Worm (Caenorhabditis elegans) whole organism, L1 larva: ENCODE measurements around the gene F17H10.1.

ENCODE experiments used
- C16A3.4 ChIP-seq: fragments of 150-350 bp; optimal IDR thresholded peaks from 2 replicates; lab custom pipeline; 2014; ENCODE audit warnings: missing biosample characterization, missing genetic modification characterization
- C34B4.2 ChIP-seq: sonication (generic microtip); optimal IDR thresholded peaks from 2 replicates; lab custom pipeline; 2017; ENCODE audit warnings: mild to moderate bottlenecking, missing genetic modification characterization, missing compliant biosample characterization
- F16B12.6 ChIP-seq: fragments of 150-350 bp; optimal IDR thresholded peaks from 2 replicates; lab custom pipeline; 2014; ENCODE audit warnings: missing biosample characterization, missing genetic modification characterization
- ama-1 ChIP-seq: fragments of 150-350 bp; optimal IDR thresholded peaks from 2 replicates; lab custom pipeline; 2014
- blmp-1 ChIP-seq: fragments of 150-350 bp; optimal IDR thresholded peaks from 2 replicates; lab custom pipeline; 2014; ENCODE audit warnings: missing biosample characterization, missing genetic modification characterization
- ceh-63 ChIP-seq: fragments of 200-800 bp; sonication (Bioruptor generic); optimal IDR thresholded peaks from 2 replicates; lab custom pipeline; 2018; ENCODE audit warnings: mild to moderate bottlenecking, missing genetic modification characterization, missing compliant biosample characterization
- ceh-82 ChIP-seq, 3 experiments: fragments of 150-350 bp in 1 of 3; sonication (generic microtip) in 2 of 3; optimal IDR thresholded peaks; 2 replicates each; lab custom pipeline; 2014 to 2017; ENCODE audit warnings: missing biosample characterization in 3 of 3, missing genetic modification characterization in 3 of 3
- ces-1 ChIP-seq: fragments of 150-350 bp; optimal IDR thresholded peaks from 2 replicates; lab custom pipeline; 2014; ENCODE audit warnings: missing biosample characterization, missing genetic modification reagents, missing genetic modification characterization
- dpl-1 ChIP-seq, 3 experiments: fragments of 150-350 bp in 2 of 3; sonication (generic microtip) in 1 of 3; optimal IDR thresholded peaks; 2 replicates each; lab custom pipeline; 2014 to 2017; ENCODE audit warnings: missing biosample characterization in 3 of 3, missing genetic modification characterization in 3 of 3, missing genetic modification reagents in 3 of 3
- dsc-1 ChIP-seq: sonication (generic microtip); optimal IDR thresholded peaks from 2 replicates; lab custom pipeline; 2016; ENCODE audit warnings: mild to moderate bottlenecking, missing genetic modification characterization, missing compliant biosample characterization
- elt-2 ChIP-seq: sonication (generic microtip); optimal IDR thresholded peaks from 2 replicates; lab custom pipeline; 2016; ENCODE audit warnings: missing genetic modification characterization, mild to moderate bottlenecking, inconsistent platforms, missing compliant biosample characterization, missing genetic modification reagents
- ets-5 ChIP-seq: fragments of 200-800 bp; sonication (Bioruptor generic); IDR thresholded peaks from 2 replicates; pipeline ENCODE4 v1.3.6; 2022; ENCODE audit warnings: missing genetic modification characterization, missing compliant biosample characterization
- fkh-4 ChIP-seq: sonication (generic microtip); optimal IDR thresholded peaks from 2 replicates; lab custom pipeline; 2016; ENCODE audit warnings: missing compliant biosample characterization, missing genetic modification characterization, borderline replicate concordance
- hlh-17 ChIP-seq: fragments of 200-800 bp; sonication (Bioruptor generic); optimal IDR thresholded peaks from 2 replicates; lab custom pipeline; 2018; ENCODE audit warnings: missing genetic modification characterization, mild to moderate bottlenecking, missing compliant biosample characterization, moderate library complexity, borderline replicate concordance
- hlh-4 ChIP-seq: sonication (generic microtip); optimal IDR thresholded peaks from 2 replicates; lab custom pipeline; 2016; ENCODE audit warnings: mild to moderate bottlenecking, missing genetic modification characterization, missing compliant biosample characterization
- hpl-2 ChIP-seq: fragments of 150-350 bp; optimal IDR thresholded peaks from 2 replicates; lab custom pipeline; 2014; ENCODE audit warnings: missing biosample characterization, missing genetic modification reagents, missing genetic modification characterization
- lin-13 ChIP-seq: fragments of 150-350 bp; optimal IDR thresholded peaks from 2 replicates; lab custom pipeline; 2014; ENCODE audit warnings: missing biosample characterization, missing genetic modification reagents, missing genetic modification characterization
- lin-14 ChIP-seq: fragments of 200-800 bp; sonication (Bioruptor generic); optimal IDR thresholded peaks from 2 replicates; lab custom pipeline; 2018; ENCODE audit warnings: mild to moderate bottlenecking, missing genetic modification characterization, moderate library complexity, missing compliant biosample characterization
- lin-15B ChIP-seq: fragments of 150-350 bp; sonication (generic microtip); optimal IDR thresholded peaks from 3 replicates; lab custom pipeline; 2014; ENCODE audit warnings: missing biosample characterization, missing genetic modification characterization
- lin-35 ChIP-seq, 2 experiments: fragments of 150-350 bp; optimal IDR thresholded peaks; 2 replicates each; lab custom pipeline; 2014; ENCODE audit warnings: missing biosample characterization in 2 of 2, missing genetic modification characterization in 2 of 2, missing genetic modification reagents in 2 of 2
- lir-3 ChIP-seq: sonication (generic microtip); optimal IDR thresholded peaks from 2 replicates; lab custom pipeline; 2016; ENCODE audit warnings: mild to moderate bottlenecking, missing genetic modification characterization, moderate library complexity, missing compliant biosample characterization; ENCODE audit not compliant: poor library complexity
- mab-9 ChIP-seq: fragments of 200-800 bp; sonication (Bioruptor generic); IDR thresholded peaks from 2 replicates; pipeline ENCODE4 v1.3.6; 2022; ENCODE audit warnings: missing genetic modification reagents, missing genetic modification characterization, missing compliant biosample characterization
- mdl-1 ChIP-seq, 2 experiments: fragments of 150-350 bp; optimal IDR thresholded peaks; 2 replicates each; lab custom pipeline; 2014 to 2017; ENCODE audit warnings: missing biosample characterization in 2 of 2, missing genetic modification characterization in 2 of 2, inconsistent platforms in 1 of 2
- mef-2 ChIP-seq: fragments of 150-350 bp; optimal IDR thresholded peaks from 2 replicates; lab custom pipeline; 2014; ENCODE audit warnings: missing biosample characterization, missing genetic modification characterization
- nhr-12 ChIP-seq: sonication (generic microtip); optimal IDR thresholded peaks from 2 replicates; lab custom pipeline; 2017; ENCODE audit warnings: missing biosample characterization, missing genetic modification characterization
- nhr-19 ChIP-seq: fragments of 200-800 bp; sonication (Bioruptor generic); conservative IDR thresholded peaks from 2 replicates; pipeline ENCODE4 v1.3.6; 2022; ENCODE audit warnings: missing genetic modification characterization, missing compliant biosample characterization
- nhr-20 ChIP-seq: sonication (generic microtip); optimal IDR thresholded peaks from 2 replicates; lab custom pipeline; 2016; ENCODE audit warnings: mild to moderate bottlenecking, missing genetic modification characterization, missing compliant biosample characterization
- nhr-28 ChIP-seq: fragments of 150-350 bp; optimal IDR thresholded peaks from 2 replicates; lab custom pipeline; 2014; ENCODE audit warnings: missing biosample characterization, missing genetic modification characterization
- nhr-71 ChIP-seq: sonication (generic microtip); optimal IDR thresholded peaks from 2 replicates; lab custom pipeline; 2016; ENCODE audit warnings: mild to moderate bottlenecking, missing genetic modification characterization, moderate library complexity, missing compliant biosample characterization
- nhr-77 ChIP-seq: fragments of 150-350 bp; optimal IDR thresholded peaks from 2 replicates; lab custom pipeline; 2014; ENCODE audit warnings: missing biosample characterization, missing genetic modification characterization
- nhr-84 ChIP-seq: sonication (generic microtip); optimal IDR thresholded peaks from 2 replicates; lab custom pipeline; 2017; ENCODE audit warnings: missing biosample characterization, missing genetic modification characterization
- nhr-85 ChIP-seq: sonication (generic microtip); peaks from one replicate; lab custom pipeline; 2016; ENCODE audit warnings: missing genetic modification characterization, inconsistent platforms, missing compliant biosample characterization
- pag-3 ChIP-seq: sonication (generic microtip); optimal IDR thresholded peaks from 2 replicates; lab custom pipeline; 2017; ENCODE audit warnings: missing genetic modification characterization, mild to moderate bottlenecking, missing compliant biosample characterization, antibody characterized with exemption, borderline replicate concordance; ENCODE audit not compliant: insufficient read depth
- pax-3 ChIP-seq: fragments of 200-800 bp; sonication (Bioruptor generic); optimal IDR thresholded peaks from 2 replicates; lab custom pipeline; 2018; ENCODE audit warnings: mild to moderate bottlenecking, missing genetic modification characterization, moderate library complexity, missing compliant biosample characterization
- snu-23 ChIP-seq: sonication (generic microtip); optimal IDR thresholded peaks from 2 replicates; lab custom pipeline; 2016; ENCODE audit warnings: missing genetic modification characterization, missing compliant biosample characterization
- sptf-1 ChIP-seq: fragments of 150-350 bp; optimal IDR thresholded peaks from 2 replicates; lab custom pipeline; 2014; ENCODE audit warnings: missing biosample characterization, missing genetic modification characterization
- sup-37 ChIP-seq: fragments of 200-800 bp; sonication (Bioruptor generic); optimal IDR thresholded peaks from 2 replicates; lab custom pipeline; 2018; ENCODE audit warnings: mild to moderate bottlenecking, missing genetic modification characterization, missing compliant biosample characterization
- swsn-7 ChIP-seq: sonication (generic microtip); optimal IDR thresholded peaks from 2 replicates; lab custom pipeline; 2016; ENCODE audit warnings: missing genetic modification characterization, missing compliant biosample characterization
- tbx-2 ChIP-seq: sonication (generic microtip); optimal IDR thresholded peaks from 2 replicates; lab custom pipeline; 2016; ENCODE audit warnings: missing genetic modification characterization, missing compliant biosample characterization
- tlp-1 ChIP-seq: fragments of 150-350 bp; optimal IDR thresholded peaks from 2 replicates; lab custom pipeline; 2014; ENCODE audit warnings: missing biosample characterization, missing genetic modification characterization
- unc-130 ChIP-seq: fragments of 150-350 bp; optimal IDR thresholded peaks from 2 replicates; lab custom pipeline; 2017; ENCODE audit warnings: missing biosample characterization, missing genetic modification characterization, inconsistent platforms
- unc-98 ChIP-seq: fragments of 200-800 bp; sonication (Bioruptor generic); IDR thresholded peaks from 2 replicates; pipeline ENCODE4 v1.3.6; 2022; ENCODE audit warnings: missing genetic modification characterization, missing compliant biosample characterization
- vab-15 ChIP-seq: sonication (generic microtip); optimal IDR thresholded peaks from 2 replicates; lab custom pipeline; 2017; ENCODE audit warnings: missing genotype, mild to moderate bottlenecking, missing genetic modification characterization, missing compliant biosample characterization
- zip-4 ChIP-seq: fragments of 200-800 bp; sonication (Bioruptor generic); optimal IDR thresholded peaks from 2 replicates; lab custom pipeline; 2018; ENCODE audit warnings: mild to moderate bottlenecking, missing genetic modification characterization, moderate library complexity, missing compliant biosample characterization
- ztf-11 ChIP-seq, 2 experiments: sonication (generic microtip); optimal IDR thresholded peaks; 2 replicates each; lab custom pipeline; 2016 to 2017; ENCODE audit warnings: missing genetic modification characterization in 2 of 2, missing biosample characterization in 1 of 2, missing compliant biosample characterization in 1 of 2

F17H10.1 gene

ce11 chrX:13121104-13121503 is 16.1 kb downstream of the F17H10.1 start (continued):
- TF ChIP-seq hlh-4 (tag; lab: Kevin White, UChicago) = no peak
- no peak for TF ChIP-seq nhr-84
- no peak for TF ChIP-seq pag-3 (tag; lab: Kevin White, UChicago)
- TF ChIP-seq lin-35 (GFP tag; optimal IDR thresholded peaks at IDR 0.05; lab: Kevin White, UChicago) = peak; percentile 32 to 71
- peak; percentile 64 for TF ChIP-seq lin-13 (GFP tag; lab: Kevin White, UChicago)
- peak; percentile 64 for TF ChIP-seq tbx-2 (tag; lab: Kevin White, UChicago)
- peak; percentile 85 for TF ChIP-seq nhr-19 (GFP tag; lab: Robert Waterston, UW)
- TF ChIP-seq ama-1 = no peak
- TF ChIP-seq swsn-7 = peak; percentile 82
- TF ChIP-seq hlh-17 (GFP tag; lab: Kevin White, UChicago) = no peak
- peak in 1 of 2 experiments; percentile 66 for TF ChIP-seq ztf-11 (tag; optimal IDR thresholded peaks at IDR 0.05; lab: Kevin White, UChicago)
- TF ChIP-seq ceh-82 (tag; optimal IDR thresholded peaks at IDR 0.05; lab: Kevin White, UChicago) = peak; percentile 16 to 62 (median 32)
- TF ChIP-seq sup-37 = peak; percentile 25
- peak; percentile 76 for TF ChIP-seq dsc-1
- TF ChIP-seq ets-5 (GFP tag; lab: Robert Waterston, UW) = no peak
- no peak for TF ChIP-seq sptf-1
- TF ChIP-seq vab-15 (tag; lab: Kevin White, UChicago) = peak; percentile 10
- no peak for TF ChIP-seq mab-9 (GFP tag; lab: Robert Waterston, UW)
- peak; percentile 64 for TF ChIP-seq pax-3 (tag; lab: Kevin White, UChicago)
- no peak for TF ChIP-seq C34B4.2
- peak; percentile 58 for TF ChIP-seq C16A3.4 (tag; lab: Kevin White, UChicago)
- TF ChIP-seq unc-98 = no peak
- peak; percentile 61 for TF ChIP-seq unc-130 (tag; lab: Kevin White, UChicago)
- peak; percentile 47 for TF ChIP-seq zip-4 (GFP tag; lab: Kevin White, UChicago)
- no peak for TF ChIP-seq F16B12.6 (tag; lab: Kevin White, UChicago)
- TF ChIP-seq mdl-1 (tag; optimal IDR thresholded peaks at IDR 0.05; lab: Kevin White, UChicago) = peak in 1 of 2 experiments; percentile 65
- TF ChIP-seq nhr-28 (tag; lab: Kevin White, UChicago) = no peak
- peak; percentile 79 for TF ChIP-seq nhr-85 (tag; lab: Kevin White, UChicago)
- peak; percentile 30 for TF ChIP-seq lir-3
- peak; percentile 25 for TF ChIP-seq elt-2 (tag; lab: Kevin White, UChicago)

ce11 chrX:13122191-13122590 is 17.1 kb downstream of the F17H10.1 start, which contains the start of gene snx-17:
Gene snx-17 (minus strand): TSS chrX:13122291.
- TF ChIP-seq fkh-4 (tag; lab: Kevin White, UChicago) = no peak
- no peak for TF ChIP-seq mab-9 (GFP tag; lab: Robert Waterston, UW)
- TF ChIP-seq nhr-77 = no peak
- no peak for TF ChIP-seq lin-14
- TF ChIP-seq F16B12.6 (tag; lab: Kevin White, UChicago) = no peak
- TF ChIP-seq tlp-1 = no peak
- no peak for TF ChIP-seq nhr-71 (tag; lab: Kevin White, UChicago)
- no peak for TF ChIP-seq unc-98
- TF ChIP-seq sup-37 = no peak
- TF ChIP-seq dpl-1 (GFP tag; optimal IDR thresholded peaks at IDR 0.05; lab: Kevin White, UChicago) = no peak
- no peak for TF ChIP-seq lin-15B (tag; lab: Kevin White, UChicago)
- TF ChIP-seq lir-3 = no peak
- no peak for TF ChIP-seq hpl-2
- no peak for TF ChIP-seq ama-1
- TF ChIP-seq C34B4.2 = no peak
- no peak for TF ChIP-seq ces-1
- no peak for TF ChIP-seq ceh-63 (GFP tag; lab: Kevin White, UChicago)

ce11 chrX:13126420-13126819 is 21.4 kb downstream of the F17H10.1 start, which contains the start of gene F17H10.4:
Gene F17H10.4 (minus strand): TSS chrX:13126520.
- TF ChIP-seq F16B12.6 (tag; lab: Kevin White, UChicago) (no peak), snu-23 (GFP tag; lab: Kevin White, UChicago) (no peak), ztf-11 (tag; optimal IDR thresholded peaks at IDR 0.05; lab: Kevin White, UChicago) (no peak), hpl-2 (no peak), mef-2 (tag; lab: Kevin White, UChicago) (no peak), ces-1 (no peak), nhr-84 (no peak), sptf-1 (no peak), pax-3 (tag; lab: Kevin White, UChicago) (no peak), lin-35 (GFP tag; optimal IDR thresholded peaks at IDR 0.05; lab: Kevin White, UChicago) (no peak), tlp-1 (no peak), hlh-4 (tag; lab: Kevin White, UChicago) (no peak), nhr-28 (tag; lab: Kevin White, UChicago) (no peak), sup-37 (no peak), nhr-77 (no peak), nhr-20 (tag; lab: Kevin White, UChicago) (no peak), nhr-12 (tag; lab: Kevin White, UChicago) (no peak), blmp-1 (tag; lab: Kevin White, UChicago) (no peak)
